ENCODE assay signal across 4 fruit fly cellular contexts in genomic region chr3L:13400872-13401418, dm6.
TF ChIP-seq lines count a peak whose summit lies in the region.

Gene sens (minus strand): TSS chr3L:13401125.

- no peak for TF ChIP-seq CTCF in whole organism, embryonic (GFP tag; optimal IDR thresholded peaks at IDR 0.05; lab: Kevin White, UChicago)

TF ChIP-seq in whole organism, embryonic, 481 proteins besides CTCF, POLR2A, EP300 and RAD21 (continues in another document):
- TF ChIP-seq CG17829 (tag; optimal IDR thresholded peaks at IDR 0.05; lab: Kevin White, UChicago) (peak; percentile 64), CG10366 (GFP tag; IDR thresholded peaks at IDR 0.05; lab: Robert Waterston, UW) (no peak), CG5180 (GFP tag; optimal IDR thresholded peaks at IDR 0.05; lab: Kevin White, UChicago) (peak; percentile 7), Rfx (GFP tag; IDR thresholded peaks at IDR 0.05; lab: Robert Waterston, UW) (no peak), nom (GFP tag; optimal IDR thresholded peaks at IDR 0.05; lab: Kevin White, UChicago) (peak; percentile 35), CG10543 (GFP tag; optimal IDR thresholded peaks at IDR 0.05; lab: Kevin White, UChicago) (no peak), CG8388 (GFP tag; optimal IDR thresholded peaks at IDR 0.05; lab: Kevin White, UChicago) (peak; percentile 49), Ravus (GFP tag; IDR thresholded peaks at IDR 0.05; lab: Robert Waterston, UW) (no peak), sens (GFP tag; lab: Kevin White, UChicago) (peak; percentile 93), CG32772 (GFP tag; IDR thresholded peaks at IDR 0.05; lab: Robert Waterston, UW) (no peak), Trl (optimal IDR thresholded peaks at IDR 0.05; lab: Kevin White, UChicago) (peak in 1 of 2 experiments; percentile 11), Trl (GFP tag; optimal IDR thresholded peaks at IDR 0.05; lab: Kevin White, UChicago) (no peak), Dbx (GFP tag; IDR thresholded peaks at IDR 0.05; lab: Robert Waterston, UW) (no peak), cg (GFP tag; optimal IDR thresholded peaks at IDR 0.05; lab: Kevin White, UChicago) (peak; percentile 82), Nf-YB (GFP tag; optimal IDR thresholded peaks at IDR 0.05; lab: Kevin White, UChicago) (peak; percentile 92), CG16779 (GFP tag; IDR thresholded peaks at IDR 0.05; lab: Robert Waterston, UW) (no peak), CG14667 (GFP tag; IDR thresholded peaks at IDR 0.05; lab: Robert Waterston, UW) (no peak), CG8478 (optimal IDR thresholded peaks at IDR 0.05; lab: Kevin White, UChicago) (no peak), Deaf1 (tag; optimal IDR thresholded peaks at IDR 0.05; lab: Kevin White, UChicago) (peak; percentile 59), Jarid2 (GFP tag; optimal IDR thresholded peaks at IDR 0.05; lab: Kevin White, UChicago) (peak; percentile 81), kni (GFP tag; optimal IDR thresholded peaks at IDR 0.05; lab: Kevin White, UChicago) (peak; percentile 45), Nf-YC (tag; optimal IDR thresholded peaks at IDR 0.05; lab: Kevin White, UChicago) (peak; percentile 87), CG14860 (GFP tag; IDR thresholded peaks at IDR 0.05; lab: Robert Waterston, UW; ENCODE audit: partially characterized antibody) (no peak)

TF ChIP-seq in whole organism, prepupa, 60 proteins besides CTCF, POLR2A, EP300 and RAD21 (continues in another document):
- TF ChIP-seq CG7368 (GFP tag; optimal IDR thresholded peaks at IDR 0.05; lab: Kevin White, UChicago) (no peak), CG6276 (GFP tag; optimal IDR thresholded peaks at IDR 0.05; lab: Kevin White, UChicago) (no peak), CG6854 (GFP tag; optimal IDR thresholded peaks at IDR 0.05; lab: Kevin White, UChicago) (peak; percentile 23), CG16779 (tag; optimal IDR thresholded peaks at IDR 0.05; lab: Kevin White, UChicago) (no peak), Blimp-1 (GFP tag; optimal IDR thresholded peaks at IDR 0.05; lab: Kevin White, UChicago) (no peak), Eip78C (GFP tag; lab: Kevin White, UChicago) (peak; percentile 13), CG32006 (GFP tag; optimal IDR thresholded peaks at IDR 0.05; lab: Kevin White, UChicago) (no peak), CG8632 (GFP tag; optimal IDR thresholded peaks at IDR 0.05; lab: Kevin White, UChicago) (no peak), spab (GFP tag; optimal IDR thresholded peaks at IDR 0.05; lab: Kevin White, UChicago) (no peak), Lpt (GFP tag; optimal IDR thresholded peaks at IDR 0.05; lab: Kevin White, UChicago) (no peak), vri (GFP tag; optimal IDR thresholded peaks at IDR 0.05; lab: Kevin White, UChicago) (no peak), CG8119 (GFP tag; IDR thresholded peaks at IDR 0.05; lab: Robert Waterston, UW) (no peak), fd59A (GFP tag; optimal IDR thresholded peaks at IDR 0.05; lab: Kevin White, UChicago) (no peak), esn (GFP tag; optimal IDR thresholded peaks at IDR 0.05; lab: Kevin White, UChicago) (peak; percentile 35), Sox102F (GFP tag; optimal IDR thresholded peaks at IDR 0.05; lab: Kevin White, UChicago) (peak; percentile 6), Ets21C (GFP tag; optimal IDR thresholded peaks at IDR 0.05; lab: Kevin White, UChicago) (no peak), Hr4 (GFP tag; optimal IDR thresholded peaks at IDR 0.05; lab: Kevin White, UChicago) (no peak), Met (GFP tag; optimal IDR thresholded peaks at IDR 0.05; lab: Kevin White, UChicago) (no peak), salr (GFP tag; optimal IDR thresholded peaks at IDR 0.05; lab: Kevin White, UChicago) (no peak), CG9139 (GFP tag; optimal IDR thresholded peaks at IDR 0.05; lab: Kevin White, UChicago) (peak; percentile 6), Ets96B (tag; optimal IDR thresholded peaks at IDR 0.05; lab: Kevin White, UChicago) (no peak), achi (GFP tag; optimal IDR thresholded peaks at IDR 0.05; lab: Kevin White, UChicago) (no peak), ss (GFP tag; optimal IDR thresholded peaks at IDR 0.05; lab: Kevin White, UChicago) (peak; percentile 33 to 39), dac (GFP tag; optimal IDR thresholded peaks at IDR 0.05; lab: Kevin White, UChicago) (no peak), eg (GFP tag; IDR thresholded peaks at IDR 0.05; lab: Robert Waterston, UW) (no peak), Sox15 (GFP tag; optimal IDR thresholded peaks at IDR 0.05; lab: Kevin White, UChicago) (no peak)

TF ChIP-seq in whole organism, pupa, 21 proteins besides CTCF, POLR2A, EP300 and RAD21:
- peak; percentile 27 for TF ChIP-seq Snoo (tag; optimal IDR thresholded peaks at IDR 0.05; lab: Kevin White, UChicago)
- TF ChIP-seq CG8159 (tag; optimal IDR thresholded peaks at IDR 0.05; lab: Kevin White, UChicago), result no peak

TF ChIP-seq in whole organism, wandering third instar larva, 38 proteins besides CTCF, POLR2A, EP300 and RAD21:
- no peak for TF ChIP-seq foxo (GFP tag; optimal IDR thresholded peaks at IDR 0.05; lab: Kevin White, UChicago)
- peak; percentile 35 for TF ChIP-seq jim (GFP tag; optimal IDR thresholded peaks at IDR 0.05; lab: Kevin White, UChicago)
- TF ChIP-seq dsf (GFP tag; optimal IDR thresholded peaks at IDR 0.05; lab: Kevin White, UChicago; ENCODE audit: borderline replicate concordance), result no peak
- no peak for TF ChIP-seq CG32264 (GFP tag; optimal IDR thresholded peaks at IDR 0.05; lab: Kevin White, UChicago)
- no peak for TF ChIP-seq usp (GFP tag; optimal IDR thresholded peaks at IDR 0.05; lab: Kevin White, UChicago)
- peak; percentile 38 for TF ChIP-seq Jra (GFP tag; optimal IDR thresholded peaks at IDR 0.05; lab: Kevin White, UChicago)
- TF ChIP-seq pan (optimal IDR thresholded peaks at IDR 0.05; lab: Kevin White, UChicago), result no peak
- peak; percentile 32 for TF ChIP-seq Sp1 (GFP tag; optimal IDR thresholded peaks at IDR 0.05; lab: Kevin White, UChicago)
- TF ChIP-seq Hnf4 (GFP tag; optimal IDR thresholded peaks at IDR 0.05; lab: Kevin White, UChicago), result no peak
- no peak for TF ChIP-seq ey (GFP tag; optimal IDR thresholded peaks at IDR 0.05; lab: Kevin White, UChicago)
- no peak for TF ChIP-seq GATAd (GFP tag; optimal IDR thresholded peaks at IDR 0.05; lab: Kevin White, UChicago)
- TF ChIP-seq Dfd (GFP tag; optimal IDR thresholded peaks at IDR 0.05; lab: Kevin White, UChicago), result no peak
- no peak for TF ChIP-seq OdsH (GFP tag; optimal IDR thresholded peaks at IDR 0.05; lab: Kevin White, UChicago)
- no peak for TF ChIP-seq h (GFP tag; optimal IDR thresholded peaks at IDR 0.05; lab: Kevin White, UChicago)
- no peak for TF ChIP-seq sage (GFP tag; optimal IDR thresholded peaks at IDR 0.05; lab: Kevin White, UChicago)
- no peak for TF ChIP-seq HLH106 (tag; optimal IDR thresholded peaks at IDR 0.05; lab: Kevin White, UChicago)
- no peak for TF ChIP-seq Myc (optimal IDR thresholded peaks at IDR 0.05; lab: Kevin White, UChicago)
- TF ChIP-seq brk (GFP tag; optimal IDR thresholded peaks at IDR 0.05; lab: Kevin White, UChicago), result no peak
- no peak for TF ChIP-seq woc (GFP tag; optimal IDR thresholded peaks at IDR 0.05; lab: Kevin White, UChicago)
- no peak for TF ChIP-seq br (GFP tag; optimal IDR thresholded peaks at IDR 0.05; lab: Kevin White, UChicago)
- no peak for TF ChIP-seq Mio (GFP tag; optimal IDR thresholded peaks at IDR 0.05; lab: Kevin White, UChicago)
- no peak for TF ChIP-seq sv (GFP tag; optimal IDR thresholded peaks at IDR 0.05; lab: Kevin White, UChicago)

Comparison
In these comparisons a context has a peak if more than half of its experiments do, and no peak if none do; other contexts are left out.
1. Of the 7 proteins assayed by ChIP-seq in both whole organism, embryonic and whole organism, prepupa: peak only in whole organism, embryonic: none; only in whole organism, prepupa: CG6854 and Sox102F; in both: none; in neither: 5.